Worm (Caenorhabditis elegans): ENCODE results near the gene Y75B7AR.1.
A peak's percentile ranks its signal among the peaks of the same experiment; 100 is the strongest.

Gene Y75B7AR.1

DNA sequence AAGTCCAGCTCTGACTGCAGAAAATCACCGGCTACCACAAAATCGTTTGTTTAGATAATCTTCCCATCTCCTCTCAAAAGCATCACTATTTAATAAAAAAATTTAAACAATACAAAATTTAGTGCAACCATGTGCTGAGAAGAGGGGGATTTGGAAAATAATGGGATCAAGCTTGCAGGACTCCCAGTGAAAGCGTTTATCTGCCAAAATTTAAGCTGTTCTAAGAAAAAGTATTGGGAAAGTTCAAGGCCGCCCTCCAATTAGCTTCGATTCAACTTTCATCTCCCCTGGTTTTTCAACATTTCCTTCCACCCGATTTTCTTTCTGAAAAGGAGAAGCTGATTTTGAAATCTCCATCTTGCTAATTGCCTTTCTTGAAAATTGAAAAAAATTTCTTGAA, 15.3 kb upstream of the Y75B7AR.1 start:
- TF ChIP-seq dmd-4 (tag; optimal IDR thresholded peaks at IDR 0.05), result no peak
- TF ChIP-seq fos-1 (tag; optimal IDR thresholded peaks at IDR 0.05), result no peak
- TF ChIP-seq lin-13 (GFP tag; optimal IDR thresholded peaks at IDR 0.05), result no peak
- TF ChIP-seq nhr-21 (tag; optimal IDR thresholded peaks at IDR 0.05), result no peak
- no peak for TF ChIP-seq sma-9 (GFP tag; optimal IDR thresholded peaks at IDR 0.05)
- TF ChIP-seq sma-9 (tag; optimal IDR thresholded peaks at IDR 0.05), result no peak
- no peak for TF ChIP-seq elt-1 (tag; optimal IDR thresholded peaks at IDR 0.05)
- TF ChIP-seq sem-4 (tag; optimal IDR thresholded peaks at IDR 0.05), result no peak
- no peak for TF ChIP-seq alr-1 (tag; optimal IDR thresholded peaks at IDR 0.05)
- TF ChIP-seq unc-55 (GFP tag; optimal IDR thresholded peaks at IDR 0.05), result no peak
- no peak for TF ChIP-seq crh-2 (tag; optimal IDR thresholded peaks at IDR 0.05)
- no peak for TF ChIP-seq F13H6.1 (tag; optimal IDR thresholded peaks at IDR 0.05)
- no peak for TF ChIP-seq peb-1 (tag; optimal IDR thresholded peaks at IDR 0.05)
- no peak for TF ChIP-seq ztf-1 (GFP tag; conservative IDR thresholded peaks at IDR 0.05)
- no peak for TF ChIP-seq gmeb-1 (tag; optimal IDR thresholded peaks at IDR 0.05)
- no peak for TF ChIP-seq nhr-23 (tag; optimal IDR thresholded peaks at IDR 0.05)
- TF ChIP-seq mbf-1 (tag; optimal IDR thresholded peaks at IDR 0.05), result no peak
- TF ChIP-seq nhr-10 (tag; optimal IDR thresholded peaks at IDR 0.05), result no peak
- TF ChIP-seq ztf-4 (tag; optimal IDR thresholded peaks at IDR 0.05), result no peak
- no peak for TF ChIP-seq nhr-12 (tag; optimal IDR thresholded peaks at IDR 0.05)

DNA sequence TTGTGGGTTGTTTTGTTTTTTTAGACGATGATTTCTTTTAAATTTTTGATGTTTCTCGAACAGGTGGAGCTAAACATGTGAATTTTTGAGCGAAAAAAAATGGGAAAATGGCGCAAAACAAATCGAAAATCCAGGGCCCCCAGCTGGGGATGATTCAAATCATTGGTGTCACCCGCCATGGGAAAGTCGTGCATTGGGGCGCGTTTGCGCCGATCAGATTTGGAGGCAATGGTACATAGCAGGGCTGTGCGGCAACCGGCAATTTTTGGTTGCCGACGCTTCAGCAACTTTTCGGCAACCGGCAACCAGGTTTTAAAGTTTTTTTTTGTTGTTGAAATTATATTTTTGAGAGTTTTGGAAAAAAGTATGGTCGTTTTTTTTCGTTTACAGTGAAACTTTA, 2.4 kb downstream of the Y75B7AR.1 start:
- TF ChIP-seq sma-3 (GFP tag; optimal IDR thresholded peaks at IDR 0.05) (no peak), unc-62 (GFP tag; optimal IDR thresholded peaks at IDR 0.05) (no peak), ceh-82 (tag; optimal IDR thresholded peaks at IDR 0.05) (no peak), egl-27 (tag; optimal IDR thresholded peaks at IDR 0.05) (no peak), alr-1 (tag; optimal IDR thresholded peaks at IDR 0.05) (no peak), snpc-4 (tag; optimal IDR thresholded peaks at IDR 0.05) (no peak), lin-13 (GFP tag; optimal IDR thresholded peaks at IDR 0.05) (no peak), elt-3 (tag; optimal IDR thresholded peaks at IDR 0.05) (no peak), nhr-6 (tag; optimal IDR thresholded peaks at IDR 0.05) (no peak), ztf-11 (tag; optimal IDR thresholded peaks at IDR 0.05) (no peak), nhr-12 (tag; optimal IDR thresholded peaks at IDR 0.05) (no peak), sem-4 (tag; optimal IDR thresholded peaks at IDR 0.05) (no peak), nhr-21 (tag; optimal IDR thresholded peaks at IDR 0.05) (no peak), nhr-129 (tag; optimal IDR thresholded peaks at IDR 0.05) (no peak), peb-1 (tag; optimal IDR thresholded peaks at IDR 0.05) (no peak), nhr-10 (tag; optimal IDR thresholded peaks at IDR 0.05) (no peak), gmeb-1 (tag; optimal IDR thresholded peaks at IDR 0.05) (no peak), crh-2 (tag; optimal IDR thresholded peaks at IDR 0.05) (no peak)

DNA sequence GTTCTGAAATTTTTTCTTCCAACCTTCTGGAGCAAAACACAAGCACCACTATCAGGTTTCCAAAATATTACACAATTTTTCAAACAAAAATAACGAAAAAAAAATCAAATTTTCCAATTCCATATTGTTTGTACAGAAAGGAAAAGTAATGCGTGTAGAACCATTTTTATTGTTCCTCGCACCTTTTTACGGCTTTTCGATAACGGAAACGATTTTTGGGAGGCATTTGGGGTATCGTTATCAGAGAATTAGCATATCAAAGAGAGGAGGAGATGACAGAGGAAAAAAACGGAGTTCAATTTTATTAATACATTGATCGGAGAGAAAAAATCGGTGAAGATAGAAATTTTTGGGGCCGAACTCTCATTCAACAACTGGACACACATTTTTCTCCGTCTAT, 3.0 kb downstream of the Y75B7AR.1 start:
- TF ChIP-seq lin-39 (tag; optimal IDR thresholded peaks at IDR 0.05) (no peak), fos-1 (tag; optimal IDR thresholded peaks at IDR 0.05) (peak; percentile 93)

DNA sequence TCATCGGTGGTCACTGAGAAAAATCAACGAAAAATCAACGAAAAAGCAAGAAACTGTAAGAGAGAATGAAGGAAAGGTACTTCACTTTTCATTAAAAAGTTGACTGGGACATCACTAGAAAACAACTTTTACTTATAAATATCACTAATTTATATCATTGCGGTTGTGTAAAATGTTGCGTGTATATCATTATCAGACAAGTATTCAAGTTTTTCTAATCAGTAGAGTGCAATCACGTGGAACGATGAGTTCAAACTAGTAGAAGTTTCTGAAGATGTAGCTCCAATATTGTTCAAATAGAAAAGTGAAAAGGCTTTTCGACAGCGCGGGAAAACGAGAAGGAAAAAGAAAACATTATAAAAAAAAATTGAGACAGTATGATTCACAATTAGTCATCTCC, 4.6 kb downstream of the Y75B7AR.1 start:
- TF ChIP-seq sma-3 (GFP tag; optimal IDR thresholded peaks at IDR 0.05) (no peak), fos-1 (tag; optimal IDR thresholded peaks at IDR 0.05) (peak; percentile 54)

DNA sequence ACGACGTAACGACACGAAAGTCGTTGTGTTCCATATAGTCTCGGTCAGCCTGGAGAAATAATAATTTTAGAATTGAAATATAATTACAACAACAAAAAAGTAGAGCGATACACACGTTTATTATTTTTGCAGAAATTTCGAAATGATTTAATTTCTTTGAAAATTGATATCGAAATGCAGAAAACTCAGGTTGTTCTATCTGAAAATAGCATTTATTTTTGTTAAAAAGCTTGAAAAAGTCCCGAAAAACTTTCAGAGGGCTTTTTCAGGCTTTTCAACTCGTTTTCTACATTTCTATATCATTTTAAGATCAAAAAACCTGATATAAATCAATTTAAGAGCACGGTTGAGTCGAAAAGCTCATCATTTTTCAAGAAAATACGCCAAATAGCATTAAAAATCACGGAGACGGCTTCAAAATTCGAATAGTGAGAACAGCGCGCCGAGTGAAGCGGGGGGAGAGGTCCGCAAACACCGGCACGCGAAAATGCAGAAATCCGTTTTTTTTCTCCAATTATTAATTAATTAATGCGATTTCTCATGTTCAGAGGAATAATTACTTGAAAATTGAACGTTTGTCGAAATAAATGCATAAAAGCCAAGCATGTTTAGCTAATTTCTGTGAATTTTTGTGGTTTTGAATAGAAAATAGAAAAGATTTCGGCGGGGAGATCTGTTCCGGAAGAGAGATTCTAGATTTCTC, 9.4 kb downstream of the Y75B7AR.1 start, which contains the start of gene rga-4:
TSS of gene rga-4 (minus strand) at position 51 of the 703 bp plus-strand sequence.
- no peak for TF ChIP-seq lin-13 (GFP tag; optimal IDR thresholded peaks at IDR 0.05)
- no peak for TF ChIP-seq elt-3 (tag; optimal IDR thresholded peaks at IDR 0.05)
- peak; percentile 51 for TF ChIP-seq C34F6.9 (tag; optimal IDR thresholded peaks at IDR 0.05)
- TF ChIP-seq ama-1 (optimal IDR thresholded peaks at IDR 0.05), result no peak
- TF ChIP-seq ZK546.5 (tag; optimal IDR thresholded peaks at IDR 0.05), result no peak
- peak in 1 of 2 experiments; percentile 25 for TF ChIP-seq lsy-2 (tag; optimal IDR thresholded peaks at IDR 0.05)
- TF ChIP-seq F13H6.1 (tag; optimal IDR thresholded peaks at IDR 0.05), result peak; percentile 7
- no peak for TF ChIP-seq nhr-12 (tag; optimal IDR thresholded peaks at IDR 0.05)
- TF ChIP-seq peb-1 (tag; optimal IDR thresholded peaks at IDR 0.05), result no peak
- peak; percentile 56 for TF ChIP-seq unc-55 (GFP tag; optimal IDR thresholded peaks at IDR 0.05)
- TF ChIP-seq gmeb-1 (tag; optimal IDR thresholded peaks at IDR 0.05), result peak; percentile 61

All from whole organism, L2 larva.